Worm (Caenorhabditis elegans): ENCODE results near the gene odr-1.

DNA sequence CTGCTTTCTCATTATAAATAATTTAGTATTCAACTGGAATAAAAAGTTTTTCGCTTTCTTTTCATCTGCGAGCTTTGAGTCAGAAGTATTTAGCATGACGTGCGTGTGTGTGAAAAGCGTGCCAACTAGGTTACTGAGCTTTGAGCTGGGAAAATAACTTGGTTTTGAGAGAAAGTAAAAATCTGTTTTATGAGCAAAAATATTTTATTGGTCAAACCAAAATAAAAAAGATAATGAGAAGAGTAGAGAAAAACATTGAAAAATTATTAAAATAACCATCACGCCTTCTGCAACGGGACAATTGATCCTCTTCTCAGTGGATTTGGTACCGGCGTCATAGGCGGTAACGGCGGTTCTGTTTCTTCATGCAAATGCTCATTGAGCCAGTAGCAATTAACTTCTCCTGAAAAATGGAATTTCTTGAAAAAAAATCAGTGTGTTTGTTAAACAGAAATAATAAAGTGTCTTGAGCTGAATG is 6.2 kb downstream of the odr-1 start:
- TF ChIP-seq unc-42 (tag; optimal IDR thresholded peaks at IDR 0.05) (no peak), pax-1 (tag; optimal IDR thresholded peaks at IDR 0.05) (no peak), ama-1 (optimal IDR thresholded peaks at IDR 0.05) (no peak), lin-11 (tag; optimal IDR thresholded peaks at IDR 0.05) (no peak), nhr-11 (tag; optimal IDR thresholded peaks at IDR 0.05) (no peak), hlh-30 (tag; optimal IDR thresholded peaks at IDR 0.05; ENCODE audit: insufficient read depth) (no peak), unc-86 (tag; optimal IDR thresholded peaks at IDR 0.05) (no peak), unc-55 (GFP tag; optimal IDR thresholded peaks at IDR 0.05) (no peak), fkh-10 (GFP tag; optimal IDR thresholded peaks at IDR 0.05) (no peak)

All from whole organism, late embryonic.